Fruit fly (Drosophila melanogaster): ENCODE results near the gene lmgB.

Gene lmgB

DNA sequence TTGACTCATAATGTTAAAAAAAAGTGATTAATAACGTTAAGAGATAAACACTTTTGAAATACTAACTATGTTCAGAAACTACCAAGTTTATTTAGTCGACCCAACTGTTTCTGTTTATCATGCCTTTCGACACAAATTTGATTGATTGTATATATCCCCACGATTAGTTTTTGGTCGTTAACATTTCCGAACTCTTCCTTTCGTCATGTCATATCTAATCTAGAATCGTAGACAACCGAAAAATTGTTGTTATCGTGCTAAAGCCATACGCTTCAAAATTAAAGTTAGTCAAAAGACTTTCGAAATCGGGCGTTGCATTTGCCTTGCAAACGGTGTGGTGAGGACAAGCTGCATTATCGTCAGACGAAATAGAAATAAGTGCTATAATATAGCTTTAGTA, 1.8 kb upstream of the lmgB start:
- TF ChIP-seq CG8478 (optimal IDR thresholded peaks at IDR 0.05) (no peak), pan (optimal IDR thresholded peaks at IDR 0.05) (no peak), Dll (optimal IDR thresholded peaks at IDR 0.05) (no peak)

DNA sequence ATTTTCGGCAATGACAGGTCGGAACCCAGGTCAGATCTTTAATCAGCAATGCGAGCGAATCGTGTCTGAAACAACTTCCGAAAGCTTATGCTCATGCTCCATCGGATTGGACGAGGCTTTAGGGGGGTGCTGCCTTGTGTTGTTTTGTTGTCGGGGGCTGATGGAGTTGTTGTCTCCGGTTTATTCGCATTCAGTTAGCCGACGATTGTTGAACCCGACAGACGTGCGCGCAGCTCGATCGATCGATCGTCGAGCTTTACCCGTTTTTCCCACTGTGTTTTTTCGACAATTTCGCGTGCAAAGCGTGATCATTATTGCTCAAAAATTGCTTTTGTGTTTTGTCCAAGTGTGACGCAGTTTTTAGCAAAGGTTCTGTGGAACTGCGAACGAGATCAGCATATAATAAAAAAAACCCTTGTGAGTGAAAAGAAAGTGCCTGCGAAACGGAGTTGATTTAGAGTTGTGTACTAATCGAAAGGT, 573 bp upstream of the lmgB start, which contains the start of gene CG17834:
CG17834 (plus strand) TSS at position 191 of the 480 bp plus-strand sequence.
- no peak for TF ChIP-seq psq (optimal IDR thresholded peaks at IDR 0.05)
- no peak for TF ChIP-seq usp (GFP tag; optimal IDR thresholded peaks at IDR 0.05)
- no peak for TF ChIP-seq pan (optimal IDR thresholded peaks at IDR 0.05)
- TF ChIP-seq Dll (optimal IDR thresholded peaks at IDR 0.05), result no peak
- TF ChIP-seq EcR (GFP tag; optimal IDR thresholded peaks at IDR 0.05), result no peak
- no peak for TF ChIP-seq CG8478 (optimal IDR thresholded peaks at IDR 0.05)

DNA sequence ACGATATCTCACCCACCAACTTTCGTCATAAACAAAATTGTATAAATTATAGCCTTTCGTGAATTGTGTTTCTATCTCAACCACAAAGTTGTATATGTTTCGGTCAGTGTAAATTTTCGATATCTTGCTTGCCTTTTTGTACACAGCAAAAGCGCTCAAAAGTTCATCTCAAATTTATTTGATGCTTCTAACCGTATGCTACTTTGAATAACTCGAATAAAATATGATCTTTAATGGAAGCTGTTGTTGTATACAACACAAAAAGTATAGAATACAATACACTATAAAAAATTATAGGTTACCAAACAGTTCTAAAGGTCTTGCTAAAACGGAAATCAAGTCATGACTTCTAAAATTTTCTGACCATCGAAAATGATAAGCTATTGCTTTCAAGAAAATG, 3.4 kb downstream of the lmgB start:
- TF ChIP-seq Dll (optimal IDR thresholded peaks at IDR 0.05), result no peak
- no peak for TF ChIP-seq CG8478 (optimal IDR thresholded peaks at IDR 0.05)
- no peak for TF ChIP-seq usp (GFP tag; optimal IDR thresholded peaks at IDR 0.05)
- TF ChIP-seq pan (optimal IDR thresholded peaks at IDR 0.05), result no peak
- no peak for TF ChIP-seq EcR (GFP tag; optimal IDR thresholded peaks at IDR 0.05)
- no peak for TF ChIP-seq psq (optimal IDR thresholded peaks at IDR 0.05)

DNA sequence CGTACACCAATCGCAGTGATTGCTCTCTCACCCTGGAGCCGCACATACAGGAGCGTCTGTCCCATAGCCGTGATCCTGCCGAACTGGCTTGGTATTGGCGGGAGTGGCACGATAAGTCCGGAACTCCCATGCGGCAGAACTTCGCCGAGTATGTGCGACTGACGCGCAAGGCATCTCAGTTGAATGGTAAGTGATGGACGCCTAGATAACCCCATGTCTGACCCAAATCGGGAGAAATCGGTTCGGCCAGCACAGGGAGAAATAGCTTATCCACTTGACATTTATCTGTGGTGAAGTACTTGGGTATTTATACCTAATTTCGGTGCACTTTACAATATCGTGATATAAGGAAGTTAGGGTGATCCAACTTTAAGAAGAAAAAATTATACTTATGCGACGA, 5.6 kb downstream of the lmgB start:
- no peak for TF ChIP-seq psq (optimal IDR thresholded peaks at IDR 0.05)
- TF ChIP-seq Dll (optimal IDR thresholded peaks at IDR 0.05), result no peak
- no peak for TF ChIP-seq pan (optimal IDR thresholded peaks at IDR 0.05)
- no peak for TF ChIP-seq CG8478 (optimal IDR thresholded peaks at IDR 0.05)
- no peak for TF ChIP-seq usp (GFP tag; optimal IDR thresholded peaks at IDR 0.05)
- TF ChIP-seq EcR (GFP tag; optimal IDR thresholded peaks at IDR 0.05), result no peak

DNA sequence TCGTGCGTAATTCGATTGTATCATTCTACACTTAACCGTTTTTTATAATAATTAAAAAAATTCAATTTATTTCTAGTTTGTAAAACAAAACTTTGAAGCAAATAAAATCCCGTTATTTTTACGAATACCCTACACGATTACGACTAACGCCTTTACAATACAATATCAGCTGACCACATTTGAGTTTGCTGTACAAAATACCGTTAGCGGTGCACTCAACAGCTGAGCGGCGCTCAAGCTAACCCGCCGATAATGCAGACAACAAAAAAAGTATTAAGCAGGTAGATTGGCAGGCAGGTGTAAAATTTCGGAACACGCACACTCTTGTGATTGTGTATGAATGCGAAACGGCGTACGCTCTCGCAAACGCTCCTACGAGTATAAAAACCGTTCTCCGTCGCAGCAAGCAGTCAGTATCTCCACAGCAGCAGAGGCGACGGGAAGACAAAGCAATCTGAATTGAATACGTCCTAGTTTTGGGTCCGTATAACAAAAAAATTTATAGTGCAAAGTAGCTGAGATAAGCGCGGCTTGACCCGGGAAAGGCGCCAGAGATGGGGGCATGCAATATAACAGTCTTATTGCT, 6.6 kb downstream of the lmgB start, which contains the start of gene Acer:
Acer (plus strand) TSS at position 210 of the 586 bp plus-strand sequence.
- TF ChIP-seq usp (GFP tag; optimal IDR thresholded peaks at IDR 0.05) (no peak), EcR (GFP tag; optimal IDR thresholded peaks at IDR 0.05) (no peak), CG8478 (optimal IDR thresholded peaks at IDR 0.05) (no peak), Dll (optimal IDR thresholded peaks at IDR 0.05) (no peak), psq (optimal IDR thresholded peaks at IDR 0.05) (no peak), pan (optimal IDR thresholded peaks at IDR 0.05) (no peak)

DNA sequence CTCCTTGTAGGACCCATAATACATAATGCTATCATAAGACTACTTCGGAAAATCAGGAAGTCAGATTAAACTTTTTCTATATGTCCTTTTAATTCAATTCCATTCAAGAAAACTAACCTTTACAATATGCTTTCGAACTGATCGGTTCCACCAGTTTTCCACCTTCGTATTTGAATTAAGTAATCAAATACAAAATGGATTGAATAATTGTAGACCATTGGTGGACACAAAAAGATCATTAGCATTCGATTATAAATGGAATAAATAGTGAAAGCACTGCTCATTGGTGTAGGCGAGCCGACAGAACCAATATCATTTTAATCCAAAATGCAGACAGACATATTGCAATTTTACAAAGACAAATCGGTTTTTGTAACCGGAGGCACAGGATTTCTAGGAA, 9.0 kb downstream of the lmgB start, which contains the start of gene Sgp:
Sgp (plus strand) TSS at position 301 of the 400 bp plus-strand sequence.
- no peak for TF ChIP-seq usp (GFP tag; optimal IDR thresholded peaks at IDR 0.05)
- no peak for TF ChIP-seq psq (optimal IDR thresholded peaks at IDR 0.05)
- no peak for TF ChIP-seq Dll (optimal IDR thresholded peaks at IDR 0.05)
- no peak for TF ChIP-seq CG8478 (optimal IDR thresholded peaks at IDR 0.05)
- TF ChIP-seq pan (optimal IDR thresholded peaks at IDR 0.05), result no peak

DNA sequence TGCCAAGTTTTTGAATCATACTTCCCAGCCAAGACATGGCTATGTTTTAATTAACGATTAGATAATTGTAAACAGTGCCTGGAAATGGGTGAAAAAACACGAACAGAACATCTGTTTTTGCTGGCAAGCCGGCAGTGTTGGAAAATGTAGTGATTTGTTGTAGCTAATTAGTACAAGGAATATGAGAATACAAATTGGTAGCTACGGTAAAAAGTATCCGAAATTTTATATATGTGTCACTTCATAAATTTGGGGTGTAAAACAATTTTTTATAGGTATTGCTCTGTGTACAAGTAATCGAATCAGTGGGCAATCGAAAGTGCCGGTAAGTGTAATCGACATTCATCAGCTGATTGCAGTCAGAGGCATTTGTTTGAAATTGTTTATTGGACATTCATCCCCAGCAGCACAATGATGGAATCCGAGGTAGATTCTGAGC, 11.1 kb downstream of the lmgB start, which contains the start of the genes mRpL51 and Uba4:
mRpL51 (minus strand) TSS at position 125 of the 439 bp plus-strand sequence.
Uba4 (plus strand) TSS at position 156 of the 439 bp plus-strand sequence.
- TF ChIP-seq EcR (GFP tag; optimal IDR thresholded peaks at IDR 0.05), result no peak
- no peak for TF ChIP-seq psq (optimal IDR thresholded peaks at IDR 0.05)
- TF ChIP-seq usp (GFP tag; optimal IDR thresholded peaks at IDR 0.05), result no peak
- no peak for TF ChIP-seq CG8478 (optimal IDR thresholded peaks at IDR 0.05)
- TF ChIP-seq Dll (optimal IDR thresholded peaks at IDR 0.05), result no peak
- TF ChIP-seq pan (optimal IDR thresholded peaks at IDR 0.05), result no peak

DNA sequence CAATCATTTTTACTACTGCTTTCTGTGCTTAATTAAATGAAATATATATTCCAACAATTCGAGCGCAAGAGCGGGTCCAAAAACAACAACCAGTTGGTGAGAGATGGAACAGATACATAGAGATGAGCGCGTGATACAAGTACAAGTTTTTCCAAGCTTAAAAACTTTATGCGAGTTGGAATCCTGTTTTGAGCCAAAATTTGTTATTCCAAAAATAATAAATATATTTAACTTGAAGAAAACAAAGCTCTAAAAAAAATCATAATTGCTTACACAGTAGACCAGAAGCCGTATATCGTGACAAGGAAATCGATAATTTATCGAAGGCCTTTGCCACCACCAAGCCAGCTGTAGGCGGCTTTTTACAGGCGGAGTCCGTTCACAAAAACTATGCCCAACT, 13.7 kb downstream of the lmgB start, which contains the start of the genes CG13097 and PIG-U:
CG13097 (minus strand) TSS at position 121 of the 400 bp plus-strand sequence.
PIG-U (plus strand) TSS at position 349 of the 400 bp plus-strand sequence.
- TF ChIP-seq pan (optimal IDR thresholded peaks at IDR 0.05) (no peak), usp (GFP tag; optimal IDR thresholded peaks at IDR 0.05) (no peak), psq (optimal IDR thresholded peaks at IDR 0.05) (no peak), CG8478 (optimal IDR thresholded peaks at IDR 0.05) (no peak), EcR (GFP tag; optimal IDR thresholded peaks at IDR 0.05) (no peak), Dll (optimal IDR thresholded peaks at IDR 0.05) (no peak)

DNA sequence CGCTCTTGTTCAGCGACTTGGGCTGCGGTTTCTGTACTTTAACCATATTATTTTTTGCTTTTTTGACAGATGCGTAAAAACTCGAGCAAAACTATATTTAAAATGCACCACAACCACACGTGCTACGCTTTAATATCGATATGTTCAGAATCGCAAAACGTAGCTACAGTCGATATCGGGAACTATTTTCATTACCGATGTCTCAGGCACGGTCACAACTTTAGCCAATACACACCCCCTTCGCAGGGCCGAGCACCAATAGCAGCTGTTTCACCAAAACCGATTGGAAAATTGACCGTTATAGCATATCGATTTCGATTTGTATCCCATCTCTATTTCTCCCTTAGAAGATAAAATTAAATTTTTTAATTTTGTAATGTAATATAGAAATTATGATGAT, 16.7 kb downstream of the lmgB start, which contains the start of gene CG13096:
CG13096 (minus strand) TSS at position 144 of the 400 bp plus-strand sequence.
- TF ChIP-seq psq (optimal IDR thresholded peaks at IDR 0.05), result no peak

DNA sequence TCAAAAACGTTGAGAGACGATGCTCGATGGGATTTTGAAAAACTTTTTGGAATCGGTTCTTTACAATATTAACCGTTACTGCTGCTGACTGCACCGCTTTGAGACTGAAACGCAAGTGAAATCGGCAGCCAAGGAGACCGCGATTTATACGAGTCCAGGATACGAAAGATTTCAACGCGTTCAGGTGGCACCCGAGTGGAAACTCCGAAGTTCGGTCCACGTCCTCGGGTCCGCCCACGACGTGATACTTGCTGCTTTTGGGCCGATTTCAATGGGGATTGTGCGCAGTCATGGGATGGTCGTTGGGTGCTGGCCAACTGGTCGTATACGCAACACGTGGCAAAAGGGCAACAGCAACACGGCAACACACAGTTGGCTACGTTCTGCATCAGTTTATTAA, 21.7 kb downstream of the lmgB start, which contains the start of gene Dh31:
Dh31 (minus strand) TSS at position 117 of the 400 bp plus-strand sequence.
- no peak for TF ChIP-seq CG8478 (optimal IDR thresholded peaks at IDR 0.05)
- TF ChIP-seq psq (optimal IDR thresholded peaks at IDR 0.05), result no peak
- no peak for TF ChIP-seq Dll (optimal IDR thresholded peaks at IDR 0.05)
- TF ChIP-seq pan (optimal IDR thresholded peaks at IDR 0.05), result no peak
- TF ChIP-seq EcR (GFP tag; optimal IDR thresholded peaks at IDR 0.05), result no peak
- no peak for TF ChIP-seq usp (GFP tag; optimal IDR thresholded peaks at IDR 0.05)

DNA sequence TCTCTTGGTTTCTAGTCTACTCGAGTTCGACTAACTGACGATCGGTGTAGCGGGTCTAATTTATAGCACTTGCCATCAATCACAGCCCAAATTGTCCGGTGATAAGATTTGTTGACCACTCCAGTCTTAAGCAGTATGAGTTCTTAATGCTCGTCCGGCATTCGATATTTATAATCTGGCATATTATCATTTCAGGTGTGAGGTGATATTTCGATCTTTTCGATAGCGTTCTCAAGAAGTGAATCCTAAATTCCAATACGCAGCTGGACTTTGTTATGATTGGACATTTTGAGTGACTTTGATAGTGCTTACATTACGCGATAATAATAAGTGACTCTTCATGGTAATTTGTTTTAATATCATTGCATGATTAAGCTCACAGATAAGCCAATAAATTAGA, 32.1 kb downstream of the lmgB start, which contains the start of gene Bace:
Bace (minus strand) TSS at position 39 of the 400 bp plus-strand sequence.
- no peak for TF ChIP-seq EcR (GFP tag; optimal IDR thresholded peaks at IDR 0.05)
- TF ChIP-seq CG8478 (optimal IDR thresholded peaks at IDR 0.05), result no peak
- no peak for TF ChIP-seq psq (optimal IDR thresholded peaks at IDR 0.05)
- TF ChIP-seq pan (optimal IDR thresholded peaks at IDR 0.05), result no peak
- no peak for TF ChIP-seq usp (GFP tag; optimal IDR thresholded peaks at IDR 0.05)
- TF ChIP-seq Dll (optimal IDR thresholded peaks at IDR 0.05), result no peak

DNA sequence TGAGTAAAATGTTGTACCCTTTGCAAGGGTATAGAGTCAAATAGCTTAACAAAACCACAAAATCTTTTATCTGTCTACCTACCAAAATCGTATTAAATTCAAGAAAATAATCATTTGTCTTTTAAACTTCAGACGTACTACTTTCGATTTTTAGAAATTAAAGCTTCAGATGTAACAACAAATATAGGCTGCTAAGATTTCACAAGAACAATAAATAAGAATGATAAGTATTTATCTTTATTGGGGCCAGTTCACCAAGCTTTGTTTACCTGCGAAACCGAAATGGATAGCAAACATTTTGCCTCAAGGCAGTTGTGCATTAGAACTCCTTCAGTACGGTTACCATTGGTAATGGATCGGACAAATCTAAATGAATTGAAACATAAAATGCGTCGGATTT, 38.0 kb downstream of the lmgB start, which contains the start of gene CG43400:
CG43400 (plus strand) TSS at position 301 of the 400 bp plus-strand sequence.
- TF ChIP-seq CG8478 (optimal IDR thresholded peaks at IDR 0.05) (no peak), usp (GFP tag; optimal IDR thresholded peaks at IDR 0.05) (no peak), pan (optimal IDR thresholded peaks at IDR 0.05) (no peak), Dll (optimal IDR thresholded peaks at IDR 0.05) (no peak), psq (optimal IDR thresholded peaks at IDR 0.05) (no peak), EcR (GFP tag; optimal IDR thresholded peaks at IDR 0.05) (no peak)

Data from whole organism.